Worm (Caenorhabditis elegans) whole organism, L4 larva: ENCODE measurements around the gene T08D10.5.

ENCODE experiments used
- F10B5.3 ChIP-seq: sonication (generic microtip); optimal IDR thresholded peaks from 2 replicates; lab custom pipeline; 2016; ENCODE audit warnings: mild to moderate bottlenecking, missing genetic modification characterization, missing compliant biosample characterization
- F37D6.2 ChIP-seq: sonication (generic microtip); optimal IDR thresholded peaks from 2 replicates; lab custom pipeline; 2016; ENCODE audit warnings: mild to moderate bottlenecking, missing genetic modification characterization, missing compliant biosample characterization
- F44E2.7 ChIP-seq: fragments of 200-800 bp; sonication (Bioruptor generic); IDR thresholded peaks from 2 replicates; pipeline ENCODE4 v2.1.2; 2022; ENCODE audit warnings: missing genetic modification characterization, missing compliant biosample characterization
- T20F7.1 ChIP-seq: fragments of 200-800 bp; sonication (Bioruptor generic); optimal IDR thresholded peaks from 2 replicates; lab custom pipeline; 2018; ENCODE audit warnings: mild to moderate bottlenecking, missing genetic modification characterization, missing compliant biosample characterization
- Y48G9A.11 ChIP-seq: fragments of 200-800 bp; sonication (Bioruptor generic); IDR thresholded peaks from 2 replicates; pipeline ENCODE4 v1.3.6; 2022; ENCODE audit warnings: missing genetic modification reagents, missing genetic modification characterization, missing compliant biosample characterization
- aha-1 ChIP-seq: fragments of 150-350 bp; peaks from one replicate; lab custom pipeline; 2014; ENCODE audit warnings: missing biosample characterization, missing genetic modification characterization
- aly-2 ChIP-seq: sonication (generic microtip); optimal IDR thresholded peaks from 2 replicates; lab custom pipeline; 2018; ENCODE audit warnings: missing biosample characterization, missing genetic modification characterization
- ama-1 ChIP-seq: fragments of 150-350 bp; optimal IDR thresholded peaks from 2 replicates; lab custom pipeline; 2014; ENCODE audit warnings: inconsistent platforms, mixed read lengths
- ceh-44 ChIP-seq: fragments of 200-800 bp; sonication (Bioruptor generic); IDR thresholded peaks from 2 replicates; pipeline ENCODE4 v1.3.6; 2022; ENCODE audit warnings: missing genetic modification reagents, missing genetic modification characterization, missing compliant biosample characterization
- ceh-82 ChIP-seq: sonication (generic microtip); optimal IDR thresholded peaks from 2 replicates; lab custom pipeline; 2017; ENCODE audit warnings: missing biosample characterization, missing genetic modification characterization
- ctbp-1 ChIP-seq: fragments of 200-800 bp; sonication (Bioruptor generic); IDR thresholded peaks from 2 replicates; pipeline ENCODE4 v1.3.6; 2022; ENCODE audit warnings: missing genetic modification reagents, missing genetic modification characterization, missing compliant biosample characterization
- dmd-6 ChIP-seq: fragments of 200-800 bp; sonication (Bioruptor generic); IDR thresholded peaks from 2 replicates; pipeline ENCODE4 v1.3.6; 2022; ENCODE audit warnings: missing genetic modification reagents, missing genetic modification characterization, missing compliant biosample characterization
- dmd-9 ChIP-seq: fragments of 200-800 bp; sonication (Bioruptor generic); IDR thresholded peaks from 2 replicates; pipeline ENCODE4 v1.3.6; 2022; ENCODE audit warnings: missing genetic modification reagents, missing genetic modification characterization, missing compliant biosample characterization
- dve-1 ChIP-seq: sonication (generic microtip); optimal IDR thresholded peaks from 2 replicates; lab custom pipeline; 2017; ENCODE audit warnings: antibody characterized with exemption, mild to moderate bottlenecking, missing genetic modification characterization, missing compliant biosample characterization; ENCODE audit not compliant: insufficient read depth
- fos-1 ChIP-seq: fragments of 150-350 bp; optimal IDR thresholded peaks from 2 replicates; lab custom pipeline; 2014; ENCODE audit warnings: missing biosample characterization, missing genetic modification characterization
- hlh-11 ChIP-seq: fragments of 200-800 bp; sonication (Bioruptor generic); optimal IDR thresholded peaks from 2 replicates; lab custom pipeline; 2018; ENCODE audit warnings: mild to moderate bottlenecking, missing genetic modification characterization, missing compliant biosample characterization
- hlh-30 ChIP-seq: sonication (generic microtip); optimal IDR thresholded peaks from 2 replicates; lab custom pipeline; 2017; ENCODE audit warnings: antibody characterized with exemption, mild to moderate bottlenecking, missing genetic modification characterization, missing compliant biosample characterization; ENCODE audit not compliant: insufficient read depth
- lin-1 ChIP-seq: fragments of 200-800 bp; sonication (Bioruptor generic); IDR thresholded peaks from 2 replicates; pipeline ENCODE4 v1.3.6; 2022; ENCODE audit warnings: missing genetic modification reagents, missing genetic modification characterization, missing compliant biosample characterization
- lin-15B ChIP-seq: fragments of 150-350 bp; sonication (generic microtip); optimal IDR thresholded peaks from 3 replicates; lab custom pipeline; 2014; ENCODE audit warnings: missing biosample characterization, missing genetic modification characterization
- lin-29 ChIP-seq: fragments of 200-800 bp; sonication (Bioruptor generic); IDR thresholded peaks from 2 replicates; pipeline ENCODE4 v1.3.6; 2022; ENCODE audit warnings: missing genetic modification reagents, missing genetic modification characterization, missing compliant biosample characterization
- lin-38 ChIP-seq: fragments of 200-800 bp; sonication (Bioruptor generic); IDR thresholded peaks from 2 replicates; pipeline ENCODE4 v1.3.6; 2022; ENCODE audit warnings: missing genetic modification reagents, missing genetic modification characterization, missing compliant biosample characterization
- lsy-2 ChIP-seq, 2 experiments: fragments of 150-350 bp in 1 of 2; sonication (generic microtip) in 1 of 2; optimal IDR thresholded peaks; 2 replicates each; lab custom pipeline; 2014 to 2017; ENCODE audit warnings: missing biosample characterization in 2 of 2, missing genetic modification characterization in 2 of 2
- madf-5 ChIP-seq, 2 experiments: fragments of 200-800 bp; sonication (Bioruptor generic); IDR thresholded peaks; 2 replicates each; pipeline ENCODE4 v1.3.6; 2022; ENCODE audit warnings: missing compliant biosample characterization in 2 of 2, missing genetic modification characterization in 2 of 2
- mep-1 ChIP-seq: fragments of 150-350 bp; sonication (generic microtip); optimal IDR thresholded peaks from 3 replicates; lab custom pipeline; 2014; ENCODE audit warnings: missing biosample characterization, missing genetic modification characterization
- mes-2 ChIP-seq: sonication (generic microtip); optimal IDR thresholded peaks from 2 replicates; lab custom pipeline; 2016; ENCODE audit warnings: missing genotype, mild to moderate bottlenecking, missing genetic modification characterization, missing compliant biosample characterization; ENCODE audit not compliant: poor library complexity, severe bottlenecking
- mxl-2 ChIP-seq: fragments of 200-800 bp; sonication (Bioruptor generic); conservative IDR thresholded peaks from 2 replicates; pipeline ENCODE4 v1.3.6; 2022; ENCODE audit warnings: missing genetic modification reagents, missing genetic modification characterization, missing compliant biosample characterization
- nhr-10 ChIP-seq: fragments of 150-350 bp; optimal IDR thresholded peaks from 2 replicates; lab custom pipeline; 2014; ENCODE audit warnings: missing biosample characterization, missing genetic modification characterization
- nhr-102 ChIP-seq: sonication (generic microtip); optimal IDR thresholded peaks from 2 replicates; lab custom pipeline; 2016; ENCODE audit warnings: mild to moderate bottlenecking, missing genetic modification characterization, moderate library complexity, missing compliant biosample characterization
- nhr-237 ChIP-seq: sonication (generic microtip); optimal IDR thresholded peaks from 2 replicates; lab custom pipeline; 2017; ENCODE audit warnings: missing biosample characterization, missing genetic modification characterization
- nhr-25 ChIP-seq: sonication (generic microtip); optimal IDR thresholded peaks from 2 replicates; lab custom pipeline; 2017; ENCODE audit warnings: missing genetic modification characterization, mild to moderate bottlenecking, missing compliant biosample characterization, antibody characterized with exemption, moderate library complexity, borderline replicate concordance; ENCODE audit not compliant: insufficient read depth
- nhr-28 ChIP-seq: fragments of 150-350 bp; optimal IDR thresholded peaks from 2 replicates; lab custom pipeline; 2014; ENCODE audit warnings: missing biosample characterization, missing genetic modification characterization
- nhr-42 ChIP-seq: fragments of 200-800 bp; sonication (Bioruptor generic); IDR thresholded peaks from 2 replicates; pipeline ENCODE4 v1.3.6; 2022; ENCODE audit warnings: missing genetic modification characterization, missing compliant biosample characterization
- nhr-48 ChIP-seq: sonication (generic microtip); optimal IDR thresholded peaks from 2 replicates; lab custom pipeline; 2016; ENCODE audit warnings: mild to moderate bottlenecking, missing genetic modification characterization, missing compliant biosample characterization
- nhr-76 ChIP-seq: fragments of 150-350 bp; optimal IDR thresholded peaks from 2 replicates; lab custom pipeline; 2014; ENCODE audit warnings: missing biosample characterization, missing genetic modification characterization
- php-3 ChIP-seq: fragments of 200-800 bp; sonication (Bioruptor generic); IDR thresholded peaks from 2 replicates; pipeline ENCODE4 v1.3.6; 2022; ENCODE audit warnings: missing genetic modification reagents, missing genetic modification characterization, missing compliant biosample characterization
- pqm-1 ChIP-seq: sonication (generic microtip); optimal IDR thresholded peaks from 2 replicates; lab custom pipeline; 2017; ENCODE audit warnings: missing biosample characterization, missing genetic modification characterization
- saeg-2 ChIP-seq: fragments of 200-800 bp; sonication (Bioruptor generic); IDR thresholded peaks from 2 replicates; pipeline ENCODE4 v1.3.6; 2022; ENCODE audit warnings: missing genetic modification reagents, missing genetic modification characterization, missing compliant biosample characterization
- snpc-4 ChIP-seq: fragments of 150-350 bp; optimal IDR thresholded peaks from 2 replicates; lab custom pipeline; 2014; ENCODE audit warnings: missing biosample characterization, missing genetic modification characterization
- spr-3 ChIP-seq: fragments of 200-800 bp; sonication (Bioruptor generic); optimal IDR thresholded peaks from 2 replicates; lab custom pipeline; 2018; ENCODE audit warnings: mild to moderate bottlenecking, missing genetic modification characterization, missing compliant biosample characterization
- tag-97 ChIP-seq: fragments of 200-800 bp; sonication (Bioruptor generic); IDR thresholded peaks from 2 replicates; pipeline ENCODE4 v1.3.6; 2022; ENCODE audit warnings: missing genetic modification characterization, missing compliant biosample characterization
- tra-1 ChIP-seq: fragments of 200-800 bp; sonication (Bioruptor generic); IDR thresholded peaks from 2 replicates; pipeline ENCODE4 v1.3.6; 2022; ENCODE audit warnings: missing genetic modification reagents, missing genetic modification characterization, missing compliant biosample characterization
- unc-39 ChIP-seq: sonication (generic microtip); optimal IDR thresholded peaks from 2 replicates; lab custom pipeline; 2017; ENCODE audit warnings: missing biosample characterization, missing genetic modification characterization
- unc-62 ChIP-seq, 3 experiments: fragments of 150-350 bp in 1 of 3; sonication (generic microtip); optimal IDR thresholded peaks in 2 of 3; peaks in 1 of 3; 1 replicate in 1 of 3; 2 replicates in 2 of 3; lab custom pipeline; 2014 to 2017; ENCODE audit warnings: missing biosample characterization in 3 of 3, missing genetic modification characterization in 3 of 3, missing genetic modification reagents in 3 of 3, missing genotype in 1 of 3
- zag-1 ChIP-seq: fragments of 150-350 bp; optimal IDR thresholded peaks from 2 replicates; lab custom pipeline; 2014; ENCODE audit warnings: missing biosample characterization, missing genetic modification characterization
- zfp-3 ChIP-seq: fragments of 200-800 bp; sonication (Bioruptor generic); conservative IDR thresholded peaks from 2 replicates; pipeline ENCODE4 v1.3.6; 2022; ENCODE audit warnings: missing genetic modification reagents, missing genetic modification characterization, missing compliant biosample characterization

The T08D10.5 gene

ce11 chrX:11965663-11966304 is 8.4 kb downstream of the T08D10.5 start, which contains the start of gene sams-1 (continued):
- no peak for TF ChIP-seq saeg-2 (GFP tag; lab: Robert Waterston, UW)
- TF ChIP-seq nhr-10 (tag; lab: Kevin White, UChicago) = no peak
- no peak for TF ChIP-seq F37D6.2 (tag; lab: Kevin White, UChicago)
- TF ChIP-seq ama-1 (lab: Kevin White, UChicago) = peak; percentile 85
- no peak for TF ChIP-seq hlh-30 (tag; lab: Kevin White, UChicago)
- no peak for TF ChIP-seq nhr-237 (tag; lab: Kevin White, UChicago)
- peak; percentile 14 for TF ChIP-seq pqm-1 (tag; lab: Kevin White, UChicago)
- TF ChIP-seq mxl-2 (GFP tag; lab: Robert Waterston, UW) = no peak
- no peak for TF ChIP-seq Y48G9A.11 (GFP tag; lab: Robert Waterston, UW)
- TF ChIP-seq mes-2 = no peak

DNA sequence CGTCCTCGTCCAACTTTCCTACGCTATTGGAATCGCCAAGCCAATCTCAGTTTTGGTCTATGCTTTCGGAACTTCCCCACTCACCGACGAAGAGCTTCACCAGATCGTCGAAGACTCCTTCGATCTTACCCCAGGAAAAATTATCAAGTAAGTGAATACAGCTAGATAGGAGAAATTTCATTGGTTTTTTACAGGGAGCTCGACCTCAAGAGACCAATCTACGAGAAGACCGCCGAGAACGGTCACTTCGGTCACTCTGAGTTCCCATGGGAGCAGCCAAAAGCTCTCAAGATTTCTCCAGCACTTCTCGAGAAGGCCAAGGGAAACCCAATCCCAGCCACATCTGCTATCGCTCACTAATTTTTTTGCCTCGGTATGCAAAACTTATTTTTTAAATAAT is 9.7 kb downstream of the T08D10.5 start:
- peak; percentile 96 for TF ChIP-seq aha-1
- no peak for TF ChIP-seq snpc-4 (tag; lab: Kevin White, UChicago)
- TF ChIP-seq ama-1 (lab: Kevin White, UChicago) = peak; percentile 57
- TF ChIP-seq fos-1 (tag; lab: Kevin White, UChicago) = no peak

- TF ChIP-seq dmd-9 (GFP tag; lab: Robert Waterston, UW) = no peak
- TF ChIP-seq lin-1 (GFP tag; lab: Robert Waterston, UW) = peak; percentile 16
- TF ChIP-seq mep-1 (tag; lab: Kevin White, UChicago) = peak; percentile 21
- no peak for TF ChIP-seq lin-29
- TF ChIP-seq pqm-1 (tag; lab: Kevin White, UChicago) = peak; percentile 78
- no peak for TF ChIP-seq ceh-82 (tag; lab: Kevin White, UChicago)
- 0 out of 2 replicates have a peak, but pooled peaks have one; percentile 29 for TF ChIP-seq lin-38
- peak; percentile 15 for TF ChIP-seq ama-1 (lab: Kevin White, UChicago)
- peak; percentile 31; the same call in 1 of the 2 replicates for TF ChIP-seq nhr-42 (GFP tag; lab: Robert Waterston, UW)
- TF ChIP-seq hlh-11 (tag; lab: Kevin White, UChicago) = peak; percentile 56
- TF ChIP-seq T20F7.1 = no peak
- peak; percentile 81 for TF ChIP-seq dve-1 (tag; lab: Kevin White, UChicago)
- TF ChIP-seq F44E2.7 (GFP tag; lab: Robert Waterston, UW) = no peak
- no peak for TF ChIP-seq madf-5 (GFP tag; IDR thresholded peaks at IDR 0.05; lab: Robert Waterston, UW)
- TF ChIP-seq ceh-44 (GFP tag; lab: Robert Waterston, UW) = no peak
- no peak for TF ChIP-seq F10B5.3 (tag; lab: Kevin White, UChicago)
- peak; percentile 7 for TF ChIP-seq nhr-48 (tag; lab: Kevin White, UChicago)
- TF ChIP-seq tag-97 = no peak
- TF ChIP-seq dmd-6 (GFP tag; lab: Robert Waterston, UW) = peak; percentile 77
- peak; percentile 83 for TF ChIP-seq php-3 (GFP tag; lab: Robert Waterston, UW)
- peak; percentile 26 for TF ChIP-seq nhr-102 (tag; lab: Kevin White, UChicago)
- no peak for TF ChIP-seq unc-39
- no peak for TF ChIP-seq zag-1 (tag; lab: Kevin White, UChicago)
- no peak for TF ChIP-seq nhr-76
- TF ChIP-seq nhr-25 (tag; lab: Kevin White, UChicago) = peak; percentile 6
- no peak for TF ChIP-seq aly-2
- peak; percentile 81 for TF ChIP-seq nhr-28
- TF ChIP-seq unc-62 (GFP tag; optimal IDR thresholded peaks at IDR 0.05 in 1 of 2; lab: Kevin White, UChicago) = peak in 1 of 2 experiments; percentile 70
- TF ChIP-seq unc-62 (tag; optimal IDR thresholded peaks at IDR 0.05; lab: Kevin White, UChicago) = no peak
- no peak for TF ChIP-seq spr-3 (GFP tag; lab: Kevin White, UChicago)
- TF ChIP-seq ctbp-1 (GFP tag; lab: Robert Waterston, UW) = no peak
- TF ChIP-seq lsy-2 (tag; optimal IDR thresholded peaks at IDR 0.05; lab: Kevin White, UChicago) = peak in 1 of 2 experiments; percentile 20
- peak; percentile 61 for TF ChIP-seq tra-1
- 0 out of 2 replicates have a peak, but pooled peaks have one; percentile 43 for TF ChIP-seq Y48G9A.11 (GFP tag; lab: Robert Waterston, UW)
- no peak for TF ChIP-seq lin-15B (tag; lab: Kevin White, UChicago)
- peak; percentile 84 for TF ChIP-seq zfp-3 (GFP tag; lab: Robert Waterston, UW)
Measured at ce11 chrX:11968024-11968598, 10.8 kb downstream of the T08D10.5 start.
